Fruit fly (Drosophila melanogaster): ENCODE data around the gene CG42680.
A peak's percentile ranks its signal among the peaks of the same experiment; 100 is the strongest.

Gene CG42680

dm6 chr2L:14553868-14554591, 34.0 kb downstream of the CG42680 start (continued):
- TF ChIP-seq CG17359 (tag; optimal IDR thresholded peaks at IDR 0.05) (peak; percentile 73), Lpt (GFP tag; optimal IDR thresholded peaks at IDR 0.05) (no peak), ap (GFP tag; IDR thresholded peaks at IDR 0.05) (peak; percentile 48), Adf1 (GFP tag; IDR thresholded peaks at IDR 0.05) (no peak), mld (GFP tag; IDR thresholded peaks at IDR 0.05; ENCODE audit: partially characterized antibody) (no peak), crp (GFP tag; optimal IDR thresholded peaks at IDR 0.05) (no peak), chinmo (GFP tag; IDR thresholded peaks at IDR 0.05; ENCODE audit: partially characterized antibody) (no peak), sens-2 (GFP tag; IDR thresholded peaks at IDR 0.05) (peak; percentile 50; the same call in 1 of the 2 replicates), CG17612 (GFP tag; IDR thresholded peaks at IDR 0.05) (no peak), C15 (GFP tag; IDR thresholded peaks at IDR 0.05) (no peak), nmo (GFP tag; optimal IDR thresholded peaks at IDR 0.05) (peak; percentile 83), CG3847 (GFP tag; IDR thresholded peaks at IDR 0.05) (peak; percentile 46; the same call in 1 of the 2 replicates), slp2 (GFP tag; optimal IDR thresholded peaks at IDR 0.05) (peak; percentile 70), CG2875 (GFP tag; optimal IDR thresholded peaks at IDR 0.05) (peak; percentile 33), Med (GFP tag) (peak; percentile 94), Kr (GFP tag; optimal IDR thresholded peaks at IDR 0.05) (peak; percentile 71), CG17912 (GFP tag; optimal IDR thresholded peaks at IDR 0.05) (no peak), psq (GFP tag; optimal IDR thresholded peaks at IDR 0.05) (no peak), insv (GFP tag; optimal IDR thresholded peaks at IDR 0.05) (no peak), fd96Cb (tag; optimal IDR thresholded peaks at IDR 0.05) (peak; percentile 81), CG9876 (GFP tag; optimal IDR thresholded peaks at IDR 0.05) (peak; percentile 52), Oli (tag; optimal IDR thresholded peaks at IDR 0.05) (peak; percentile 71), prd (optimal IDR thresholded peaks at IDR 0.05) (no peak), prd (GFP tag; IDR thresholded peaks at IDR 0.05) (peak; percentile 92), Sox100B (GFP tag; optimal IDR thresholded peaks at IDR 0.05) (peak; percentile 62), twi (tag; optimal IDR thresholded peaks at IDR 0.05) (peak; percentile 92), chif (GFP tag; optimal IDR thresholded peaks at IDR 0.05) (peak; percentile 70 to 87), pita (GFP tag; optimal IDR thresholded peaks at IDR 0.05) (no peak), onecut (GFP tag; IDR thresholded peaks at IDR 0.05) (peak; percentile 70), CG2889 (GFP tag; IDR thresholded peaks at IDR 0.05) (0 out of 3 replicates have a peak, but pooled peaks have one; percentile 15), btn (GFP tag; optimal IDR thresholded peaks at IDR 0.05) (peak; percentile 74), Hr39 (optimal IDR thresholded peaks at IDR 0.05) (no peak), ro (GFP tag; IDR thresholded peaks at IDR 0.05) (0 out of 2 replicates have a peak, but pooled peaks have one; percentile 29), CG5245 (GFP tag; optimal IDR thresholded peaks at IDR 0.05) (peak; percentile 70), zf30C (GFP tag; optimal IDR thresholded peaks at IDR 0.05) (peak; percentile 83), CG7372 (GFP tag; IDR thresholded peaks at IDR 0.05) (peak; percentile 56; the same call in 1 of the 2 replicates), Pdp1 (GFP tag; optimal IDR thresholded peaks at IDR 0.05) (peak; percentile 69 to 79), dpn (GFP tag; optimal IDR thresholded peaks at IDR 0.05) (peak; percentile 54 to 86), p53 (GFP tag; optimal IDR thresholded peaks at IDR 0.05) (peak; percentile 19), CG12659 (GFP tag; optimal IDR thresholded peaks at IDR 0.05) (peak; percentile 49), repo (GFP tag; optimal IDR thresholded peaks at IDR 0.05) (peak; percentile 67), CG12071 (GFP tag; optimal IDR thresholded peaks at IDR 0.05) (peak; percentile 39), E2f1 (GFP tag; IDR thresholded peaks at IDR 0.05) (peak; percentile 70), cato (GFP tag; optimal IDR thresholded peaks at IDR 0.05; ENCODE audit: borderline replicate concordance) (no peak), Meics (GFP tag; optimal IDR thresholded peaks at IDR 0.05) (peak; percentile 60), vnd (GFP tag; IDR thresholded peaks at IDR 0.05; ENCODE audit: partially characterized antibody) (no peak), tin (GFP tag; optimal IDR thresholded peaks at IDR 0.05) (peak; percentile 75), dmrt11E (tag; optimal IDR thresholded peaks at IDR 0.05) (peak; percentile 94), zen2 (GFP tag; IDR thresholded peaks at IDR 0.05; ENCODE audit: partially characterized antibody) (no peak)
